Fruit fly (Drosophila melanogaster) whole organism, embryonic: ENCODE results near the gene Pvf1.

ENCODE experiments used
- Awh ChIP-seq: fragments of 200-800 bp; sonication (Bioruptor generic); IDR thresholded peaks from 2 replicates; pipeline ENCODE4, ENCODE4 v1.3.6; 2022; ENCODE audit warnings: missing biosample characterization, missing genetic modification characterization
- Bgb ChIP-seq: fragments of 200-800 bp; sonication (Bioruptor generic); IDR thresholded peaks from 2 replicates; pipeline ENCODE4 v1.3.6; 2022; ENCODE audit warnings: missing biosample characterization, missing genetic modification characterization; ENCODE audit not compliant: partially characterized antibody
- Bteb2 ChIP-seq: fragments of 200-800 bp; sonication (Bioruptor generic); optimal IDR thresholded peaks from 2 replicates; lab custom pipeline; 2016; ENCODE audit warnings: missing biosample characterization, missing genetic modification characterization
- CG12155 ChIP-seq: fragments of 200-800 bp; sonication (Bioruptor generic); optimal IDR thresholded peaks from 3 replicates; lab custom pipeline; 2016; ENCODE audit warnings: missing biosample characterization, missing genetic modification characterization
- CG14441 ChIP-seq: fragments of 200-800 bp; sonication (Bioruptor generic); IDR thresholded peaks from 2 replicates; pipeline ENCODE4 v1.3.6; 2022; ENCODE audit warnings: missing biosample characterization, missing genetic modification characterization
- CG15696 ChIP-seq: fragments of 200-800 bp; sonication (Bioruptor generic); optimal IDR thresholded peaks from 2 replicates; lab custom pipeline; 2019; ENCODE audit warnings: missing biosample characterization, mild to moderate bottlenecking, missing genetic modification characterization, moderate library complexity
- CG1603 ChIP-seq: fragments of 200-800 bp; sonication (Bioruptor generic); optimal IDR thresholded peaks from 2 replicates; lab custom pipeline; 2019; ENCODE audit warnings: missing biosample characterization, mild to moderate bottlenecking, missing genetic modification characterization, moderate library complexity
- CG17802 ChIP-seq: fragments of 200-800 bp; sonication (Bioruptor generic); optimal IDR thresholded peaks from 2 replicates; lab custom pipeline; 2018; ENCODE audit warnings: missing biosample characterization, mild to moderate bottlenecking, missing genetic modification characterization, moderate library complexity
- CG18262 ChIP-seq: fragments of 200-800 bp; optimal IDR thresholded peaks from 3 replicates; lab custom pipeline; 2019; ENCODE audit warnings: missing biosample characterization, mild to moderate bottlenecking, missing genetic modification characterization, moderate library complexity
- CG3163 ChIP-seq: fragments of 200-800 bp; sonication (Bioruptor generic); optimal IDR thresholded peaks from 3 replicates; lab custom pipeline; 2016; ENCODE audit warnings: missing biosample characterization, missing genetic modification characterization
- CG32532 ChIP-seq: fragments of 200-800 bp; sonication (Bioruptor generic); IDR thresholded peaks from 2 replicates; pipeline ENCODE4 v1.3.6; 2022; ENCODE audit warnings: missing biosample characterization, missing genetic modification characterization
- CG3407 ChIP-seq: fragments of 200-800 bp; sonication (Bioruptor generic); optimal IDR thresholded peaks from 2 replicates; lab custom pipeline; 2018; ENCODE audit warnings: missing biosample characterization, mild to moderate bottlenecking, missing genetic modification characterization
- CG5953 ChIP-seq: fragments of 200-800 bp; sonication (Bioruptor generic); IDR thresholded peaks from 2 replicates; pipeline ENCODE4 v1.3.6; 2022; ENCODE audit warnings: missing biosample characterization, missing genetic modification characterization
- CG6683 ChIP-seq: fragments of 200-800 bp; sonication (Bioruptor generic); optimal IDR thresholded peaks from 2 replicates; lab custom pipeline; 2017; ENCODE audit warnings: missing biosample characterization, mild to moderate bottlenecking, missing genetic modification characterization, missing genetic modification reagents
- CG6854 ChIP-seq: fragments of 200-800 bp; sonication (Bioruptor generic); optimal IDR thresholded peaks from 3 replicates; lab custom pipeline; 2017; ENCODE audit warnings: missing biosample characterization, mild to moderate bottlenecking, missing genetic modification characterization
- CG8281 ChIP-seq: fragments of 200-800 bp; sonication (Bioruptor generic); optimal IDR thresholded peaks from 2 replicates; lab custom pipeline; 2018; ENCODE audit warnings: missing biosample characterization, mild to moderate bottlenecking, missing genetic modification characterization, moderate library complexity
- Deaf1 ChIP-seq: fragments of 200-800 bp; optimal IDR thresholded peaks from 3 replicates; lab custom pipeline; 2019; ENCODE audit warnings: missing biosample characterization, mild to moderate bottlenecking, missing genetic modification characterization, moderate library complexity
- Dp ChIP-seq: fragments of 200-800 bp; sonication (Bioruptor generic); optimal IDR thresholded peaks from 2 replicates; lab custom pipeline; 2018; ENCODE audit warnings: missing biosample characterization, mild to moderate bottlenecking, missing genetic modification characterization, moderate library complexity
- Hmx ChIP-seq: fragments of 200-800 bp; sonication (Bioruptor generic); optimal IDR thresholded peaks from 2 replicates; lab custom pipeline; 2016; ENCODE audit warnings: missing biosample characterization, missing genetic modification characterization
- Hr51 ChIP-seq, 2 experiments: fragments of 200-800 bp; sonication (Bioruptor generic); optimal IDR thresholded peaks; 2 replicates in 1 of 2; 3 replicates in 1 of 2; lab custom pipeline; 2016 to 2018; ENCODE audit warnings: missing biosample characterization in 2 of 2, missing genetic modification characterization in 2 of 2, mild to moderate bottlenecking in 1 of 2, moderate library complexity in 1 of 2
- Jarid2 ChIP-seq: fragments of 200-800 bp; sonication (Bioruptor generic); optimal IDR thresholded peaks from 3 replicates; lab custom pipeline; 2017; ENCODE audit warnings: mild to moderate bottlenecking, missing biosample characterization, missing genetic modification reagents, missing genetic modification characterization
- Lpt ChIP-seq: fragments of >200 bp; optimal IDR thresholded peaks from 2 replicates; lab custom pipeline; 2018; ENCODE audit warnings: missing biosample characterization, missing genetic modification characterization
- MBD-R2 ChIP-seq: fragments of 200-800 bp; sonication (Bioruptor generic); IDR thresholded peaks from 2 replicates; pipeline ENCODE4 v1.3.6; 2022; ENCODE audit warnings: missing biosample characterization, missing genetic modification characterization
- Med ChIP-seq: fragments of 200-800 bp; sonication (Bioruptor generic); peaks from one replicate; lab custom pipeline; 2016; ENCODE audit warnings: missing biosample characterization, missing genetic modification characterization, mild to moderate bottlenecking, inconsistent platforms, moderate library complexity
- Nf-YC ChIP-seq: fragments of 200-800 bp; optimal IDR thresholded peaks from 3 replicates; lab custom pipeline; 2019; ENCODE audit warnings: missing biosample characterization, mild to moderate bottlenecking, missing genetic modification characterization, moderate library complexity
- Optix ChIP-seq: fragments of 200-800 bp; sonication (Bioruptor generic); IDR thresholded peaks from 3 replicates; pipeline ENCODE4 v1.3.6; 2022; ENCODE audit warnings: missing biosample characterization, missing genetic modification characterization
- Poxn ChIP-seq: fragments of 200-800 bp; sonication (Bioruptor generic); IDR thresholded peaks from 2 replicates; pipeline ENCODE4 v1.3.6; 2022; ENCODE audit warnings: missing biosample characterization, missing genetic modification characterization
- Xbp1 ChIP-seq: fragments of 200-800 bp; sonication (Bioruptor generic); optimal IDR thresholded peaks from 3 replicates; lab custom pipeline; 2016; ENCODE audit warnings: missing biosample characterization, mild to moderate bottlenecking, missing genetic modification characterization
- YL-1 ChIP-seq: fragments of 200-800 bp; sonication (Bioruptor generic); optimal IDR thresholded peaks from 3 replicates; lab custom pipeline; 2017; ENCODE audit warnings: missing biosample characterization, mild to moderate bottlenecking, missing genetic modification characterization
- chinmo ChIP-seq: fragments of 200-800 bp; sonication (Bioruptor generic); IDR thresholded peaks from 4 replicates; pipeline ENCODE4 v1.3.6; 2022; ENCODE audit warnings: missing biosample characterization, missing genetic modification characterization; ENCODE audit not compliant: partially characterized antibody
- chm ChIP-seq: fragments of 200-800 bp; sonication (Bioruptor generic); IDR thresholded peaks from 2 replicates; pipeline ENCODE4 v1.3.6; 2022; ENCODE audit warnings: missing biosample characterization, missing genetic modification characterization
- eve ChIP-seq, 2 experiments: fragments of >200 bp; optimal IDR thresholded peaks; 2 replicates each; lab custom pipeline; 2017; ENCODE audit warnings: missing biosample characterization in 2 of 2, missing genetic modification characterization in 2 of 2
- ewg ChIP-seq: fragments of 200-800 bp; sonication (Bioruptor generic); optimal IDR thresholded peaks from 3 replicates; lab custom pipeline; 2017; ENCODE audit warnings: mild to moderate bottlenecking, missing biosample characterization, missing genetic modification reagents, missing genetic modification characterization
- hb ChIP-seq: fragments of 200-800 bp; sonication (Bioruptor generic); IDR thresholded peaks from 3 replicates; pipeline ENCODE4 v1.3.6; 2022; ENCODE audit warnings: missing biosample characterization, missing genetic modification characterization; ENCODE audit not compliant: partially characterized antibody
- hbn ChIP-seq: fragments of 200-800 bp; sonication (Bioruptor generic); IDR thresholded peaks from 2 replicates; pipeline ENCODE4 v1.3.6; 2022; ENCODE audit warnings: missing biosample characterization, missing genetic modification characterization; ENCODE audit not compliant: partially characterized antibody
- hkb ChIP-seq, 2 experiments: fragments of 200-800 bp in 1 of 2; fragments of >200 bp in 1 of 2; sonication (Bioruptor generic) in 1 of 2; IDR thresholded peaks in 1 of 2; optimal IDR thresholded peaks in 1 of 2; 2 replicates each; pipeline versions ENCODE4 v1.3.6 to Lab custom; 2017 to 2022; ENCODE audit warnings: missing biosample characterization in 1 of 2, missing genetic modification characterization in 1 of 2
- inv ChIP-seq: fragments of 200-800 bp; sonication (Bioruptor generic); IDR thresholded peaks from 2 replicates; pipeline ENCODE4 v1.3.6; 2022; ENCODE audit warnings: missing biosample characterization, missing genetic modification characterization; ENCODE audit not compliant: partially characterized antibody
- jumu ChIP-seq: fragments of 200-800 bp; sonication (Bioruptor generic); optimal IDR thresholded peaks from 3 replicates; lab custom pipeline; 2016; ENCODE audit warnings: missing biosample characterization, missing genetic modification characterization
- onecut ChIP-seq: fragments of 200-800 bp; sonication (Bioruptor generic); IDR thresholded peaks from 2 replicates; pipeline ENCODE4 v1.3.6; 2022; ENCODE audit warnings: missing biosample characterization, missing genetic modification characterization
- pho ChIP-seq: fragments of 200-800 bp; sonication (Bioruptor generic); optimal IDR thresholded peaks from 2 replicates; lab custom pipeline; 2016; ENCODE audit warnings: missing biosample characterization, missing genetic modification characterization
- run ChIP-seq: fragments of 200-800 bp; sonication (Bioruptor generic); optimal IDR thresholded peaks from 3 replicates; lab custom pipeline; 2018; ENCODE audit warnings: missing biosample characterization, mild to moderate bottlenecking, missing genetic modification characterization
- sens ChIP-seq: fragments of 200-800 bp; sonication (Bioruptor generic); peaks from one replicate; lab custom pipeline; 2016; ENCODE audit warnings: missing biosample characterization, missing genetic modification characterization
- slp2 ChIP-seq: fragments of 200-800 bp; sonication (Bioruptor generic); optimal IDR thresholded peaks from 2 replicates; lab custom pipeline; 2016; ENCODE audit warnings: missing biosample characterization, missing genetic modification characterization
- so ChIP-seq: fragments of 200-800 bp; sonication (Bioruptor generic); IDR thresholded peaks from 3 replicates; pipeline ENCODE4 v1.3.6; 2022; ENCODE audit warnings: missing biosample characterization, missing genetic modification characterization
- tll ChIP-seq, 2 experiments: fragments of 200-800 bp in 1 of 2; fragments of >200 bp in 1 of 2; sonication (Bioruptor generic) in 1 of 2; optimal IDR thresholded peaks; 2 replicates each; lab custom pipeline; 2017 to 2019; ENCODE audit warnings: missing biosample characterization in 2 of 2, missing genetic modification characterization in 2 of 2, mild to moderate bottlenecking in 1 of 2, moderate library complexity in 1 of 2
- tna ChIP-seq: fragments of 200-800 bp; sonication (Bioruptor generic); IDR thresholded peaks from 2 replicates; pipeline ENCODE4 v1.3.6; 2022; ENCODE audit warnings: missing biosample characterization, missing genetic modification characterization; ENCODE audit not compliant: partially characterized antibody
- ttk ChIP-seq: fragments of 200-800 bp; sonication (Bioruptor generic); IDR thresholded peaks from 2 replicates; pipeline ENCODE4 v2.1.2; 2022; ENCODE audit warnings: missing biosample characterization, missing genetic modification characterization
- zen ChIP-seq: fragments of 200-800 bp; sonication (Bioruptor generic); optimal IDR thresholded peaks from 3 replicates; lab custom pipeline; 2018; ENCODE audit warnings: missing biosample characterization, mild to moderate bottlenecking, missing genetic modification characterization, moderate library complexity

Pvf1 gene

DNA sequence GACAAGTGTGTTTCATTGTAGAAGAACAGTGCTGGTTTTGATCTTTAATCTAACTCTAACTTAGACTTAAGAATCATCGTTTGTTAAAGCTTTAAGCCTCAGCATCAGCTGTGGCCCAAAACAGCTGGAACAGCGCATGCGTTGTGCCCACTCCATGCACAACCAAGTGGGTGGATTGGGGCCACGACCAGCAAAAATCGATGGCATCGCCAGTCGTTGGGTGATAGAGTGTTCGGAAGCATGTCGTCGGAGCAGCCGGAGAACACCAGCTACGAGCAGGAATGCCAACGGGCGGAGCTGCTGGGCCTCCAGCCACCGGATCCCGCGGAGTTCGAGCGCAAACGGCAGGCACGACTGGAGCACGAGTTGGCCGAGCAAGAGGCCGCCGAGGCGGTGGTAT, 27.6 kb downstream of the Pvf1 start, which contains the start of gene CG32544:
CG32544 (plus strand) TSS at position 211 of the 400 bp plus-strand sequence.
- TF ChIP-seq ttk (GFP tag; lab: Robert Waterston, UW) (no peak), Bteb2 (GFP tag; lab: Kevin White, UChicago) (no peak), CG14441 (GFP tag; lab: Robert Waterston, UW) (no peak), CG15696 (tag; lab: Kevin White, UChicago) (no peak), Awh (GFP tag; lab: Robert Waterston, UW) (no peak), Optix (no peak), CG18262 (tag; lab: Kevin White, UChicago) (no peak), Hmx (no peak), CG5953 (GFP tag; lab: Robert Waterston, UW) (no peak), CG8281 (no peak), ewg (peak; percentile 82), Med (peak; percentile 9), MBD-R2 (0 out of 2 replicates have a peak, but pooled peaks have one; percentile 17), eve (GFP tag; optimal IDR thresholded peaks at IDR 0.05; lab: Kevin White, UChicago) (no peak), onecut (GFP tag; lab: Robert Waterston, UW) (peak; percentile 95), Deaf1 (tag; lab: Kevin White, UChicago) (peak; percentile 74), Hr51 (GFP tag; optimal IDR thresholded peaks at IDR 0.05; lab: Kevin White, UChicago) (peak in 1 of 2 experiments; percentile 22), run (tag; lab: Kevin White, UChicago) (no peak), Poxn (GFP tag; lab: Robert Waterston, UW) (no peak), so (GFP tag; lab: Robert Waterston, UW) (no peak), CG6683 (GFP tag; lab: Kevin White, UChicago) (no peak)

DNA sequence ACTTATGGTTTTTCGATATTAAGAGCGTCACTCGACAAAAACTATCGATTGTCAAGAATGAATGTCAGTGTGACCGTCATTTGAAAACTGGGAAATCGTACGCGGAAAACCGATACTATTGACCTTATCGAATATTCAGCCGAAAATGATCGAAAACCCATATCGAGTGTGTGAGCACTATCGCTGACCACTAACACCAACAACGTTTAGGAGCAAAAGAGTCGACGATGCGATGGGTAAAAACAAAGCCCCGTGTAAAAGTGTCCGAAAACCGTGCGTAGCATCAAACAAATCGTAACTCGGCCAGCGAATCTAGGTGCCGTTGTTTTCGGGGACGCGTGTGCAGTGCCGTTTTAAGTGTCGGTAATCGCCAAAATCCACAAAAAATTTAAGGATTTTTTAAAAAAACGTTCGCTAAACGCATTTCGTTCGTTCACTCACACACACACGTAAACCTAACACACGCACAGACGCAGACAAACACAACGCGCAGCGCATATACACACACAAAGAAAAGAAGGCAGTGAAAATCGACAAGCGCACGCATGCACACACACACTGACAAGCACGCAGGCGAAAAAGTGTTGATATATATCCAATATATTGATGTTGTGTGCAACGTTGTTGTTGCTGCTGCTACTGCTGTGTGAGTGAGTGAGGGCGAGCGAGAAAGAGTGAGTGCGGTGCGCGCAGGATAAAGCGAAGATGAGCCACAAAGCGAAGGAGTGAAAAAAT, 31.4 kb downstream of the Pvf1 start, which contains the start of the genes CG7326 and Dora:
CG7326 (minus strand) TSS at position 29 of the 735 bp plus-strand sequence.
Dora (plus strand) TSS at position 203 of the 735 bp plus-strand sequence.
- TF ChIP-seq Dp (GFP tag; lab: Kevin White, UChicago) (peak; percentile 52), Med (peak; percentile 64), CG1603 (peak; percentile 74), YL-1 (GFP tag; lab: Kevin White, UChicago) (peak; percentile 85), Lpt (GFP tag; lab: Kevin White, UChicago) (no peak), Jarid2 (GFP tag; lab: Kevin White, UChicago) (peak; percentile 29), CG17802 (tag; lab: Kevin White, UChicago) (no peak), hbn (GFP tag; lab: Robert Waterston, UW) (peak; percentile 91), CG6854 (GFP tag; lab: Kevin White, UChicago) (peak; percentile 21), CG3163 (GFP tag; lab: Kevin White, UChicago) (peak; percentile 20), tll (GFP tag; optimal IDR thresholded peaks at IDR 0.05; lab: Kevin White, UChicago) (no peak), hkb (optimal IDR thresholded peaks at IDR 0.05; lab: Kevin White, UChicago) (no peak), hkb (GFP tag; IDR thresholded peaks at IDR 0.05; lab: Robert Waterston, UW) (no peak), pho (no peak), Bgb (peak; percentile 96), CG32532 (GFP tag; lab: Robert Waterston, UW) (0 out of 2 replicates have a peak, but pooled peaks have one; percentile 6), Nf-YC (tag; lab: Kevin White, UChicago) (no peak), inv (GFP tag; lab: Robert Waterston, UW) (peak; percentile 80), sens (peak; percentile 37), jumu (GFP tag; lab: Kevin White, UChicago) (peak; percentile 23), Xbp1 (GFP tag; lab: Kevin White, UChicago) (no peak), chinmo (GFP tag; lab: Robert Waterston, UW) (peak; percentile 96), chm (GFP tag; lab: Robert Waterston, UW) (no peak), tna (GFP tag; lab: Robert Waterston, UW) (peak; percentile 92), hb (peak; percentile 87), ttk (GFP tag; lab: Robert Waterston, UW) (no peak), slp2 (no peak), zen (no peak), CG3407 (GFP tag; lab: Kevin White, UChicago) (no peak), CG12155 (GFP tag; lab: Kevin White, UChicago) (peak; percentile 28)
